Worm (Caenorhabditis elegans): Measurements from ENCODE around the gene dpy-27.

The dpy-27 gene

ce11 chrIII:3814421-3814820 is 5.1 kb downstream of the dpy-27 start:
- TF ChIP-seq elt-1 (tag; optimal IDR thresholded peaks at IDR 0.05; ENCODE audit: borderline replicate concordance, insufficient read depth) (no peak), nhr-237 (tag; optimal IDR thresholded peaks at IDR 0.05) (no peak), snpc-4 (tag; optimal IDR thresholded peaks at IDR 0.05) (no peak), unc-39 (tag; optimal IDR thresholded peaks at IDR 0.05) (no peak), nhr-12 (tag; optimal IDR thresholded peaks at IDR 0.05) (no peak), sem-2 (GFP tag; optimal IDR thresholded peaks at IDR 0.05) (no peak), M03D4.4 (tag; optimal IDR thresholded peaks at IDR 0.05) (no peak), elt-3 (tag; optimal IDR thresholded peaks at IDR 0.05) (no peak)

- TF ChIP-seq sptf-1 (tag; optimal IDR thresholded peaks at IDR 0.05) (no peak), lin-32 (GFP tag; optimal IDR thresholded peaks at IDR 0.05) (no peak), unc-62 (GFP tag; optimal IDR thresholded peaks at IDR 0.05) (no peak)
Measured at ce11 chrIII:3812369-3812993, 7.0 kb downstream of the dpy-27 start.

DNA sequence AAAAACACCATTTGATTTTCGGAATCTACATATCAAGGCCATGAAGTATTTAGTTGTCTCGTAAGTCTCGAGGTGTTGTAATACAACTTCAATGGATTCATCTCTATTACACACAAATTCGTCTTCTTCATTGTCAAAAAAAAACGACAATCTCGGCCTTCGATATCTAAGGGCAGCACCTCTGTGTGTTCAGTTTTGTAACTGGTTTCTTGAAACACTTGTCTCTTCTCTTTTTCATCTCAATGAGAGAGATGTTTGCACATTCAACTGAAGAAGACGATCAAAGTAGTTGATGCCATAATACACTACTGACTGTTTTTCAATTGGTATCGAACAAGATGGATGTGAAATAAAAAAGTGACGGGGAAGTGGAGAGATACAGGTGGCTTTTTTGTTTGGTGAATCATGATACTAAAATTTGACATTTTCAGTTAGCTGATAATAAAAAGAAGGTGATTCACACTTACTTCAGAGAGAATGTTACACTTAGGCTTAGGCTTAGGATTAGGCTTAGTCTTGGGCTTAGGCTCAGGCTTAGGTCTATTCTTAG is 8.0 kb downstream of the dpy-27 start:
- TF ChIP-seq unc-120 (tag; optimal IDR thresholded peaks at IDR 0.05; ENCODE audit: poor library complexity, severe bottlenecking) (no peak), nhr-76 (tag; optimal IDR thresholded peaks at IDR 0.05) (no peak), nhr-237 (tag; optimal IDR thresholded peaks at IDR 0.05) (no peak), hlh-1 (tag; optimal IDR thresholded peaks at IDR 0.05) (no peak), lin-13 (tag; optimal IDR thresholded peaks at IDR 0.05) (no peak), zip-8 (tag; optimal IDR thresholded peaks at IDR 0.05) (no peak), ztf-11 (tag; optimal IDR thresholded peaks at IDR 0.05) (no peak), nhr-28 (tag; optimal IDR thresholded peaks at IDR 0.05) (no peak), tbx-8 (GFP tag; optimal IDR thresholded peaks at IDR 0.05) (no peak), ham-2 (GFP tag; optimal IDR thresholded peaks at IDR 0.05) (no peak)

DNA sequence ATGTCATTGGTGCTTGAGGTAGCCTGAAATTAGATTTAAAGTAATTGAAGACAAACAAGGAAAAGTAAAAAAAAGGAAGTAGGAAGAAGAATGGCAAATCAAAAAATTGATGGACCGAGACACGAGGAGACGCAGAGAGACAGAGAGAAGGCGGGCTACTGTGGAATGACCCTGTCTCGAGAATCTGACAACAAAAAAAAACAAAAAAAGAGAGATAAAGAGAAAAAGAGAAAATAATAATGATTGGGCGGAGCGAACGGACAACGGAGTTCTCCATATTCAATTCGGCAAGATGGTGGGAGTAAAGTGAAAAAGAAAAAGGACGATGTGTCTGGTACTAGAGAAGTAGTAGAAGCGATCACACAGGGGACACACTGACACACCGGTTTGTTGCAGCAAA is 10.5 kb downstream of the dpy-27 start, which contains the start of gene toh-1:
Gene toh-1 (minus strand): TSS at position 23 of the 400 bp plus-strand sequence.
- TF ChIP-seq sem-2 (GFP tag; optimal IDR thresholded peaks at IDR 0.05): no peak
- TF ChIP-seq ham-2 (GFP tag; optimal IDR thresholded peaks at IDR 0.05): no peak
- TF ChIP-seq elt-1 (tag; optimal IDR thresholded peaks at IDR 0.05; ENCODE audit: borderline replicate concordance, insufficient read depth): no peak
- no peak for TF ChIP-seq cnd-1 (tag; optimal IDR thresholded peaks at IDR 0.05)
- no peak for TF ChIP-seq nhr-2 (tag; optimal IDR thresholded peaks at IDR 0.05)
- TF ChIP-seq mep-1 (tag; optimal IDR thresholded peaks at IDR 0.05): no peak
- no peak for TF ChIP-seq nhr-237 (tag; optimal IDR thresholded peaks at IDR 0.05)
- TF ChIP-seq ztf-11 (tag; optimal IDR thresholded peaks at IDR 0.05): no peak
- TF ChIP-seq drap-1 (GFP tag; optimal IDR thresholded peaks at IDR 0.05): no peak
- no peak for TF ChIP-seq unc-39 (tag; optimal IDR thresholded peaks at IDR 0.05)
- no peak for TF ChIP-seq bed-3 (GFP tag; optimal IDR thresholded peaks at IDR 0.05)
- no peak for TF ChIP-seq unc-120 (tag; optimal IDR thresholded peaks at IDR 0.05; ENCODE audit: poor library complexity, severe bottlenecking)
- no peak for TF ChIP-seq zip-8 (tag; optimal IDR thresholded peaks at IDR 0.05)
- no peak for TF ChIP-seq mls-2 (tag; optimal IDR thresholded peaks at IDR 0.05)
- no peak for TF ChIP-seq hlh-1 (tag; optimal IDR thresholded peaks at IDR 0.05)
- TF ChIP-seq ces-1 (GFP tag; optimal IDR thresholded peaks at IDR 0.05): no peak
- no peak for TF ChIP-seq flh-1 (GFP tag; optimal IDR thresholded peaks at IDR 0.05)

- TF ChIP-seq nhr-2 (tag; optimal IDR thresholded peaks at IDR 0.05): no peak
- TF ChIP-seq blmp-1 (tag; optimal IDR thresholded peaks at IDR 0.05): peak; percentile 60
- TF ChIP-seq nhr-28 (tag; optimal IDR thresholded peaks at IDR 0.05): no peak
Measured at ce11 chrIII:3807590-3807989, 11.9 kb downstream of the dpy-27 start.

- TF ChIP-seq tbx-8 (GFP tag; optimal IDR thresholded peaks at IDR 0.05) (no peak), nhr-12 (tag; optimal IDR thresholded peaks at IDR 0.05) (no peak), lsy-2 (tag; optimal IDR thresholded peaks at IDR 0.05) (no peak), unc-39 (tag; optimal IDR thresholded peaks at IDR 0.05) (no peak), nhr-237 (tag; optimal IDR thresholded peaks at IDR 0.05) (no peak), hlh-1 (tag; optimal IDR thresholded peaks at IDR 0.05) (no peak), nhr-28 (tag; optimal IDR thresholded peaks at IDR 0.05) (no peak), mab-5 (tag; optimal IDR thresholded peaks at IDR 0.05) (no peak), lin-32 (GFP tag; optimal IDR thresholded peaks at IDR 0.05) (no peak), unc-120 (tag; optimal IDR thresholded peaks at IDR 0.05; ENCODE audit: poor library complexity, severe bottlenecking) (no peak), nhr-2 (tag; optimal IDR thresholded peaks at IDR 0.05) (no peak), sem-2 (GFP tag; optimal IDR thresholded peaks at IDR 0.05) (no peak), bed-3 (GFP tag; optimal IDR thresholded peaks at IDR 0.05) (no peak), flh-1 (GFP tag; optimal IDR thresholded peaks at IDR 0.05) (no peak), ham-2 (GFP tag; optimal IDR thresholded peaks at IDR 0.05) (no peak), zip-8 (tag; optimal IDR thresholded peaks at IDR 0.05) (no peak), mls-2 (tag; optimal IDR thresholded peaks at IDR 0.05) (no peak), unc-62 (GFP tag; optimal IDR thresholded peaks at IDR 0.05) (no peak), sptf-1 (tag; optimal IDR thresholded peaks at IDR 0.05) (no peak), ceh-83 (GFP tag; optimal IDR thresholded peaks at IDR 0.05) (no peak)
Measured at ce11 chrIII:3806883-3807282, 12.6 kb downstream of the dpy-27 start.

Measured in whole organism, mixed stage, embryonic.